Worm (Caenorhabditis elegans) whole organism, midembryonic: ENCODE data around the gene lgc-39.

ENCODE experiments used
- T22C8.4 ChIP-seq: fragments of 200-800 bp; sonication (Bioruptor generic); IDR thresholded peaks from 2 replicates; pipeline ENCODE4 v1.3.6; 2022; ENCODE audit warnings: missing genetic modification characterization, missing compliant biosample characterization
- cog-1 ChIP-seq: sonication (generic microtip); optimal IDR thresholded peaks from 2 replicates; lab custom pipeline; 2016; ENCODE audit warnings: missing genetic modification characterization, missing compliant biosample characterization
- flt-1 ChIP-seq: fragments of 200-800 bp; sonication (Bioruptor generic); IDR thresholded peaks from 2 replicates; pipeline ENCODE4 v1.3.6; 2022; ENCODE audit warnings: missing genetic modification characterization, missing compliant biosample characterization
- klf-2 ChIP-seq: fragments of 200-800 bp; sonication (Bioruptor generic); conservative IDR thresholded peaks from 2 replicates; pipeline ENCODE4 v1.3.6; 2022; ENCODE audit warnings: missing genetic modification reagents, missing genetic modification characterization, missing compliant biosample characterization
- med-1 ChIP-seq: sonication (generic microtip); optimal IDR thresholded peaks from 2 replicates; lab custom pipeline; 2017; ENCODE audit warnings: missing genetic modification characterization, mild to moderate bottlenecking, missing compliant biosample characterization, antibody characterized with exemption, missing genetic modification reagents; ENCODE audit not compliant: insufficient read depth
- ref-1 ChIP-seq: fragments of 200-800 bp; sonication (Bioruptor generic); conservative IDR thresholded peaks from 2 replicates; pipeline ENCODE4 v1.3.6; 2022; ENCODE audit warnings: missing genetic modification reagents, missing genetic modification characterization, missing compliant biosample characterization
- tab-1 ChIP-seq: fragments of 200-800 bp; sonication (Bioruptor generic); IDR thresholded peaks from 2 replicates; pipeline ENCODE4 v1.3.6; 2022; ENCODE audit warnings: missing genetic modification characterization, missing compliant biosample characterization
- ztf-23 ChIP-seq: fragments of 200-800 bp; sonication (Bioruptor generic); IDR thresholded peaks from 2 replicates; pipeline ENCODE4 v1.3.6; 2022; ENCODE audit warnings: missing genetic modification reagents, missing genetic modification characterization, missing compliant biosample characterization
- ztf-29 ChIP-seq: fragments of 200-800 bp; sonication (Bioruptor generic); IDR thresholded peaks from 2 replicates; pipeline ENCODE4 v1.3.6; 2022; ENCODE audit warnings: missing genetic modification reagents, missing genetic modification characterization, missing compliant biosample characterization

Gene lgc-39

DNA sequence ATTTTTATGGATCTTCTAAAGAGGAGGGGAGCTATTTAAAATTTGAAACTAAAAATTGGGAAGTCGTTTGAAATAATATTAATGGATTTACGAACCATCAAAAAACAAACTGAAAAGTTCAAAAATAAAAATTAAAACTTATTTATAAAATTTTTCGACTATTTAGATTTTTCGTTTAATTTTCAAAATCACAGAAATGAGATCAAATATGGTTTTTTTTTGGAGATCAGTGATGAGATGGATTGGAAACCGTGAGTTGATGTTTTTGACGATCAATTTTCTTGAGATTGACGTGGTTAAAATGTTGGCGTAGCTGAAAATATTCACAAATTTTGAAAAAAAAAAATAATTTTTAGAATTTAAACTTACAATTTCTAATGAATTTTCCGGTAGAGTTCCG is 43.7 kb downstream of the lgc-39 start, which contains the start of gene C13F10.5:
Gene C13F10.5, minus strand, starts transcription at position 101 of the 400 bp plus-strand sequence.
- TF ChIP-seq med-1 (GFP tag; lab: Kevin White, UChicago) (no peak), klf-2 (no peak), ref-1 (GFP tag; lab: Robert Waterston, UW) (no peak), flt-1 (no peak), ztf-29 (GFP tag; lab: Robert Waterston, UW) (no peak), cog-1 (tag; lab: Kevin White, UChicago) (no peak), T22C8.4 (GFP tag; lab: Robert Waterston, UW) (no peak)

DNA sequence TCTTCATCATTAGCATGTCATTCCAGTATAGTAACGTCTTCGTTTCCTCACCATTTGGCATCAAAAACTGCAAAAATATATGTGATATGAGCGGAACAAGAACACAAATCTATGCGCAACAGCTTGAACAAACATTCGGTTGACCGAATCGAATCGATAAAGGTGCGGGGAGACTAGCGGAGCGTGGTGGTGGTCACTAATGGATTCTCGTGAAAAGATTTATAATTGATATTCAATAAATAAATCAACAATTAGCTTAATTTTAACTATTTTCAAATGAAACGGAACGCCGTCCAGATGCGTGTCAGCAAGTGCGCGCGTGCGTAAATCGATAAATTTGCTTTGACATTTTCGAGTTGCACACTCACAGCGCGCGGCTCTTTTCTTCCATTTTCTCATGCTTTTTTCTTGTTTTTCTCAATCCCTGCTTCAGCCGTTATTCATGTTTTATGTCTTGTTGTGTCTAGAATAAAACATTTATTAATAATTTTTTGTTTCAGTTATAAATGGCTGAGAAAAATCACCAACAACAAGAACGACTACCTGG is 45.7 kb downstream of the lgc-39 start, which contains the start of the genes C13F10.8, C13F10.6 and kxd-1:
Gene C13F10.8, minus strand, starts transcription at position 51 of the 547 bp plus-strand sequence.
Gene C13F10.6, minus strand, starts transcription at position 67 of the 547 bp plus-strand sequence.
Gene kxd-1, plus strand, starts transcription at position 497 of the 547 bp plus-strand sequence.
- no peak for TF ChIP-seq med-1 (GFP tag; lab: Kevin White, UChicago)
- TF ChIP-seq ref-1 (GFP tag; lab: Robert Waterston, UW) = no peak

DNA sequence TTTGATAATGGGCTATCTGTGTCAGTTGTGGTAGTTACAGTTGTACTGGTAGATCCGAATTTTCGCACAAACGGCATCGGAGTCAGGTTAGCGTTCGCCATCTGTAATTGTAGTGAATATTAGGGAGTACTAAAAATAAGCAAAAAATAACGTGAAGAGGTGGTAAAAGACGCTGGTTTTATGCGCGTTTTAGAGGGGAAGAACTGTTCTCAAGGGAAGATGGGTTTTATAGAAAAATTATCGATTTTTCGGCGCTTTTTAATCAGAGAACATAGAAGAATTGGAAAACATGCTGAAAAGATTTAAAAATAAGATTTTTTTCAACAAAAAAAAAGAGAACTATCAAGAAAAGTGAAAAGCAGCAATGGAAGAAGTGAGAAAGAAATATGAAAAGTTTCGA is 47.9 kb downstream of the lgc-39 start, which contains the start of gene C13F10.7:
Gene C13F10.7, minus strand, starts transcription at position 101 of the 400 bp plus-strand sequence.
- TF ChIP-seq klf-2 (no peak), ref-1 (GFP tag; lab: Robert Waterston, UW) (no peak), ztf-23 (GFP tag; lab: Robert Waterston, UW) (no peak), tab-1 (no peak), T22C8.4 (GFP tag; lab: Robert Waterston, UW) (no peak), med-1 (GFP tag; lab: Kevin White, UChicago) (no peak), cog-1 (tag; lab: Kevin White, UChicago) (no peak), ztf-29 (GFP tag; lab: Robert Waterston, UW) (no peak), flt-1 (no peak)

- TF ChIP-seq ref-1 (GFP tag; lab: Robert Waterston, UW) = no peak
- TF ChIP-seq ztf-23 (GFP tag; lab: Robert Waterston, UW) = no peak
- no peak for TF ChIP-seq flt-1
- no peak for TF ChIP-seq ztf-29 (GFP tag; lab: Robert Waterston, UW)
- TF ChIP-seq T22C8.4 (GFP tag; lab: Robert Waterston, UW) = no peak
- TF ChIP-seq med-1 (GFP tag; lab: Kevin White, UChicago) = no peak
- TF ChIP-seq klf-2 = no peak
- TF ChIP-seq cog-1 (tag; lab: Kevin White, UChicago) = no peak
- no peak for TF ChIP-seq tab-1
These were observed 48.6 kb downstream of the lgc-39 start, which contains the start of gene C13F10.1 for ce11 chrV:7223941-7224340. Gene C13F10.1, plus strand, starts transcription at chrV:7224078.

DNA sequence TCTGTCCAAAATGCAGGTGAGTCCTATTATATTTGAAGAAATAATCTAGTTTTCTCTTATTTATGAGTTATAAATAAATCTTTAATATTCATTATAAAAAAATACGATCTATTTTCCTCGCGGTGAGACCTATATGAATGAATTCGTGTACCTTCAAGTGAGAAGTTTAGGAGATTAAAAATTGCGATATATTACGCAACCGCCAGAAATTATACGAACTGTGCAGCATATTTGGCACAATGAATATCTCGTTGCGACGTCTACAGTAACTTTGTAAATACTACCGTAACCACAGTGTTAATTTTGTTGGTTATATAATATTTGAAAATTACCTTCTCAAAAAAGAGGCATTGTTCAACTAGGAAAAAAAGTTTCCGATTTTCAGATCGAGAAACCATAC is 49.1 kb downstream of the lgc-39 start:
- no peak for TF ChIP-seq med-1 (GFP tag; lab: Kevin White, UChicago)
- TF ChIP-seq cog-1 (tag; lab: Kevin White, UChicago) = no peak
- TF ChIP-seq ztf-29 (GFP tag; lab: Robert Waterston, UW) = no peak
- TF ChIP-seq ref-1 (GFP tag; lab: Robert Waterston, UW) = no peak
- TF ChIP-seq klf-2 = no peak
- no peak for TF ChIP-seq tab-1
- TF ChIP-seq flt-1 = no peak
- TF ChIP-seq ztf-23 (GFP tag; lab: Robert Waterston, UW) = no peak

- no peak for TF ChIP-seq klf-2
- no peak for TF ChIP-seq med-1 (GFP tag; lab: Kevin White, UChicago)
- TF ChIP-seq flt-1 = no peak
- TF ChIP-seq ref-1 (GFP tag; lab: Robert Waterston, UW) = no peak
- no peak for TF ChIP-seq cog-1 (tag; lab: Kevin White, UChicago)
- no peak for TF ChIP-seq T22C8.4 (GFP tag; lab: Robert Waterston, UW)
- no peak for TF ChIP-seq ztf-29 (GFP tag; lab: Robert Waterston, UW)
- TF ChIP-seq ztf-23 (GFP tag; lab: Robert Waterston, UW) = no peak
- no peak for TF ChIP-seq tab-1
These were observed 49.6 kb downstream of the lgc-39 start, which contains the start of gene fkb-3 for ce11 chrV:7224947-7225346. Gene fkb-3, plus strand, starts transcription at chrV:7225223.

DNA sequence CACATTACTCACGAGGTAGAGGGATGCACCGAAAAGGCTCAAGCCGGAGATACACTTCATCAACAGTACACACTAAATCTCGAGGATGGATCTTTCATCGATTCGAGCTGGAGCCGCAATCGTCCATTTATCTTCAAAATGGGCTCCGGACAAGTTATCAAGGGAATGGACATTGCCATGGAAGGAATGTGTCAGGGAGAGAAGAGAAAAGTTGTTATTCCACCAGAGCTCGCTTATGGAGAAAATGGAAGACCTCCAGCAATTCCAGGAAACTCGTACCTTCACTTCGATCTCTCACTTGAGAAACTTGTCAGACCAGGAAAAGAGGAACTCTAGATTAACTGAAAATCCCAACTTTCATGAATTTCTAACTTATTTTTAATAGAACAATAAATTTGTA is 50.6 kb downstream of the lgc-39 start:
- TF ChIP-seq flt-1 = no peak
- TF ChIP-seq ztf-29 (GFP tag; lab: Robert Waterston, UW) = no peak
- no peak for TF ChIP-seq tab-1
- no peak for TF ChIP-seq cog-1 (tag; lab: Kevin White, UChicago)
- TF ChIP-seq T22C8.4 (GFP tag; lab: Robert Waterston, UW) = no peak
- no peak for TF ChIP-seq med-1 (GFP tag; lab: Kevin White, UChicago)
- no peak for TF ChIP-seq klf-2
- TF ChIP-seq ztf-23 (GFP tag; lab: Robert Waterston, UW) = no peak
- no peak for TF ChIP-seq ref-1 (GFP tag; lab: Robert Waterston, UW)
